Fruit fly (Drosophila melanogaster): Measurements from ENCODE around the gene CG3655.

DNA sequence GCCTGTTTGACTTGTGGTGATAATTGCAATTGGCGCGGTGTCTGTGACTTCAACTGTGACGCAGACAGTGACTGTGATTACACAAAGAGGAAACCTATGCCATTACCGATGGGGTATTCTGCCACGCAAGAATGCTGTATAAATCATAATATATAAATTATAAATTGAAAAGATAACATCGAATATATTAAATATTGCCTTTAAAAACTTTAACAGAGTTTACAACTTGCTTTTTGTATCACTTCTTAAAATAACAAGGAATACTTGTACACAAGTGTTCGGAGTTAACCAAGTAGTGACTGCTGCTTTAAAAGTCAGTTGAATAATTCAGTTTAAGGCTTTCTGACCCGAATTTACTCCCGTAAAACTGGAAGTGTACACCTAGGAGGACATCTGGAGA, 45.2 kb upstream of the CG3655 start, which contains the start of gene CG11379:
- no peak for TF ChIP-seq CG32121 (GFP tag; IDR thresholded peaks at IDR 0.05)
- no peak for TF ChIP-seq CG15710 (tag; optimal IDR thresholded peaks at IDR 0.05)
- no peak for TF ChIP-seq CG13204 (GFP tag; optimal IDR thresholded peaks at IDR 0.05)
- TF ChIP-seq Pif1A (GFP tag; optimal IDR thresholded peaks at IDR 0.05), result no peak
- no peak for TF ChIP-seq CG9948 (tag; optimal IDR thresholded peaks at IDR 0.05)
- no peak for TF ChIP-seq Snoo (tag; optimal IDR thresholded peaks at IDR 0.05)
